Fruit fly (Drosophila melanogaster): ENCODE results near the gene yellow-g2.

dm6 chr3L:2255775-2256174, 20.6 kb upstream of the yellow-g2 start:
- TF ChIP-seq Myc (optimal IDR thresholded peaks at IDR 0.05) (no peak), psq (optimal IDR thresholded peaks at IDR 0.05) (no peak)

Measured in Kc167 (cell line).